Worm (Caenorhabditis elegans) whole organism, late embryonic: Measurements from ENCODE around the gene xnd-1.

Experiments
- ama-1 ChIP-seq: fragments of 150-350 bp; optimal IDR thresholded peaks from 2 replicates; lab custom pipeline; 2014
- ceh-14 ChIP-seq: sonication (generic microtip); optimal IDR thresholded peaks from 2 replicates; lab custom pipeline; 2016; ENCODE audit warnings: missing genotype, missing genetic modification characterization, missing compliant biosample characterization
- ceh-18 ChIP-seq: sonication (generic microtip); optimal IDR thresholded peaks from 2 replicates; lab custom pipeline; 2016; ENCODE audit warnings: missing genetic modification characterization, missing compliant biosample characterization
- ceh-45 ChIP-seq: fragments of 200-800 bp; sonication (Bioruptor generic); IDR thresholded peaks from 2 replicates; pipeline ENCODE4 v1.3.6; 2022; ENCODE audit warnings: missing genetic modification reagents, missing genetic modification characterization, missing compliant biosample characterization
- dmd-4 ChIP-seq: sonication (generic microtip); optimal IDR thresholded peaks from 2 replicates; lab custom pipeline; 2016; ENCODE audit warnings: borderline replicate concordance, missing genetic modification characterization, missing compliant biosample characterization
- dve-1 ChIP-seq: sonication (generic microtip); optimal IDR thresholded peaks from 2 replicates; lab custom pipeline; 2017; ENCODE audit warnings: antibody characterized with exemption, mild to moderate bottlenecking, missing genetic modification characterization, missing compliant biosample characterization
- ets-4 ChIP-seq: sonication (generic microtip); optimal IDR thresholded peaks from 2 replicates; lab custom pipeline; 2016; ENCODE audit warnings: missing genetic modification characterization, missing compliant biosample characterization
- hlh-13 ChIP-seq: fragments of 200-800 bp; sonication (Bioruptor generic); optimal IDR thresholded peaks from 2 replicates; lab custom pipeline; 2018; ENCODE audit warnings: mild to moderate bottlenecking, missing genetic modification characterization, missing compliant biosample characterization
- lim-6 ChIP-seq: sonication (generic microtip); optimal IDR thresholded peaks from 2 replicates; lab custom pipeline; 2016; ENCODE audit warnings: missing genetic modification characterization, missing compliant biosample characterization
- lin-11 ChIP-seq: fragments of 200-800 bp; sonication (Bioruptor generic); optimal IDR thresholded peaks from 2 replicates; lab custom pipeline; 2018; ENCODE audit warnings: mild to moderate bottlenecking, missing genetic modification characterization, missing compliant biosample characterization
- pha-4 ChIP-seq: fragments of 150-350 bp; optimal IDR thresholded peaks from 2 replicates; lab custom pipeline; 2018; ENCODE audit warnings: missing biosample characterization, missing genetic modification reagents, missing genetic modification characterization
- syd-9 ChIP-seq: sonication (generic microtip); optimal IDR thresholded peaks from 2 replicates; lab custom pipeline; 2016; ENCODE audit warnings: mild to moderate bottlenecking, missing genetic modification characterization, moderate library complexity, missing compliant biosample characterization
- unc-86 ChIP-seq: sonication (generic microtip); optimal IDR thresholded peaks from 2 replicates; lab custom pipeline; 2016; ENCODE audit warnings: missing genetic modification characterization, missing compliant biosample characterization

ce11 chrIII:5585711-5586110 lies 18.5 kb upstream of the xnd-1 start:
- TF ChIP-seq syd-9 (tag; lab: Kevin White, UChicago): no peak
- no peak for TF ChIP-seq ama-1
- no peak for TF ChIP-seq ceh-14 (tag; lab: Kevin White, UChicago)
- TF ChIP-seq lim-6: no peak
- no peak for TF ChIP-seq dmd-4
- TF ChIP-seq dve-1 (tag; lab: Kevin White, UChicago): no peak
- no peak for TF ChIP-seq unc-86
- TF ChIP-seq lin-11 (tag; lab: Kevin White, UChicago): no peak
- TF ChIP-seq ceh-45 (GFP tag; lab: Robert Waterston, UW): no peak
- TF ChIP-seq pha-4: no peak
- no peak for TF ChIP-seq hlh-13 (GFP tag; lab: Kevin White, UChicago)
- TF ChIP-seq ceh-18: no peak
- no peak for TF ChIP-seq ets-4 (tag; lab: Kevin White, UChicago)
